Worm (Caenorhabditis elegans): Measurements from ENCODE around the gene srz-102.

- TF ChIP-seq fkh-10 (GFP tag; optimal IDR thresholded peaks at IDR 0.05) (no peak), nhr-237 (tag; optimal IDR thresholded peaks at IDR 0.05) (no peak)
Observed at ce11 chrV:16683359-16683758, 4.0 kb upstream of the srz-102 start.
